Worm (Caenorhabditis elegans): ENCODE results near the gene C17C3.6.
A peak's percentile ranks its signal among the peaks of the same experiment; 100 is the strongest.

Gene C17C3.6

ce11 chrII:5553531-5553930, 3.7 kb downstream of the C17C3.6 start:
- TF ChIP-seq lin-39 (tag; optimal IDR thresholded peaks at IDR 0.05) (no peak), nhr-77 (tag; optimal IDR thresholded peaks at IDR 0.05) (no peak), daf-16 (GFP tag; optimal IDR thresholded peaks at IDR 0.05) (no peak), daf-16 (tag; optimal IDR thresholded peaks at IDR 0.05) (peak; percentile 90), hlh-30 (tag; optimal IDR thresholded peaks at IDR 0.05; ENCODE audit: insufficient read depth) (peak; percentile 69), vab-7 (GFP tag; IDR thresholded peaks at IDR 0.05) (no peak), dve-1 (tag; optimal IDR thresholded peaks at IDR 0.05; ENCODE audit: insufficient read depth) (peak; percentile 71), unc-39 (tag; optimal IDR thresholded peaks at IDR 0.05) (no peak), mxl-2 (GFP tag; conservative IDR thresholded peaks at IDR 0.05) (peak; percentile 47; the same call in 1 of the 2 replicates), nhr-28 (tag; optimal IDR thresholded peaks at IDR 0.05) (peak; percentile 44), mdl-1 (tag; optimal IDR thresholded peaks at IDR 0.05) (peak in 1 of 2 experiments; percentile 23), hlh-11 (tag; optimal IDR thresholded peaks at IDR 0.05) (peak; percentile 60), dmd-6 (GFP tag; IDR thresholded peaks at IDR 0.05) (peak; percentile 53), pqm-1 (tag; optimal IDR thresholded peaks at IDR 0.05) (peak; percentile 52)

- TF ChIP-seq ama-1 (optimal IDR thresholded peaks at IDR 0.05) (no peak), ZK546.5 (tag; optimal IDR thresholded peaks at IDR 0.05) (no peak), gei-8 (GFP tag; optimal IDR thresholded peaks at IDR 0.05) (no peak), Y105C5A.15 (GFP tag; IDR thresholded peaks at IDR 0.05) (no peak)
Observed at ce11 chrII:5554317-5554716, 4.5 kb downstream of the C17C3.6 start, which contains the start of gene ins-12. Gene ins-12 (plus strand): TSS chrII:5554617.

ce11 chrII:5554788-5555187, 4.9 kb downstream of the C17C3.6 start:
- peak; percentile 85 for TF ChIP-seq dmd-6 (GFP tag; IDR thresholded peaks at IDR 0.05)
- no peak for TF ChIP-seq nhr-48 (tag; optimal IDR thresholded peaks at IDR 0.05)
- no peak for TF ChIP-seq daf-16 (GFP tag; optimal IDR thresholded peaks at IDR 0.05)
- TF ChIP-seq daf-16 (tag; optimal IDR thresholded peaks at IDR 0.05), result peak; percentile 51
- no peak for TF ChIP-seq nhr-11 (tag; optimal IDR thresholded peaks at IDR 0.05)
- no peak for TF ChIP-seq gei-8 (GFP tag; optimal IDR thresholded peaks at IDR 0.05)
- peak; percentile 19 for TF ChIP-seq dve-1 (tag; optimal IDR thresholded peaks at IDR 0.05; ENCODE audit: insufficient read depth)

- TF ChIP-seq daf-16 (GFP tag; optimal IDR thresholded peaks at IDR 0.05) (no peak), daf-16 (tag; optimal IDR thresholded peaks at IDR 0.05) (peak; percentile 47), dmd-6 (GFP tag; IDR thresholded peaks at IDR 0.05) (no peak), nhr-102 (tag; optimal IDR thresholded peaks at IDR 0.05) (peak; percentile 22), unc-62 (GFP tag; optimal IDR thresholded peaks at IDR 0.05 in 1 of 2) (peak in 1 of 2 experiments; percentile 2), unc-62 (tag; optimal IDR thresholded peaks at IDR 0.05) (no peak), ceh-32 (tag; optimal IDR thresholded peaks at IDR 0.05; ENCODE audit: poor library complexity) (no peak), dve-1 (tag; optimal IDR thresholded peaks at IDR 0.05; ENCODE audit: insufficient read depth) (peak; percentile 21)
Observed at ce11 chrII:5555522-5555921, 5.7 kb downstream of the C17C3.6 start.

- no peak for TF ChIP-seq mdt-29 (GFP tag; IDR thresholded peaks at IDR 0.05)
- TF ChIP-seq unc-39 (tag; optimal IDR thresholded peaks at IDR 0.05), result no peak
- TF ChIP-seq hlh-30 (tag; optimal IDR thresholded peaks at IDR 0.05; ENCODE audit: insufficient read depth), result no peak
- no peak for TF ChIP-seq egl-43 (GFP tag; IDR thresholded peaks at IDR 0.05)
Observed at ce11 chrII:5556431-5556830, 6.6 kb downstream of the C17C3.6 start, which contains the start of gene ins-11. Gene ins-11 (plus strand): TSS chrII:5556731.

- TF ChIP-seq hlh-30 (tag; optimal IDR thresholded peaks at IDR 0.05; ENCODE audit: insufficient read depth), result peak; percentile 59
- no peak for TF ChIP-seq madf-5 (GFP tag; IDR thresholded peaks at IDR 0.05)
- no peak for TF ChIP-seq ztf-7 (tag; optimal IDR thresholded peaks at IDR 0.05)
- peak; percentile 67 for TF ChIP-seq dmd-6 (GFP tag; IDR thresholded peaks at IDR 0.05)
- TF ChIP-seq lin-39 (tag; optimal IDR thresholded peaks at IDR 0.05), result no peak
- no peak for TF ChIP-seq daf-16 (GFP tag; optimal IDR thresholded peaks at IDR 0.05)
- TF ChIP-seq daf-16 (tag; optimal IDR thresholded peaks at IDR 0.05), result peak; percentile 79
- no peak for TF ChIP-seq aly-2 (tag; optimal IDR thresholded peaks at IDR 0.05)
- peak; percentile 60 for TF ChIP-seq nhr-77 (tag; optimal IDR thresholded peaks at IDR 0.05)
- no peak for TF ChIP-seq unc-39 (tag; optimal IDR thresholded peaks at IDR 0.05)
- TF ChIP-seq pqm-1 (tag; optimal IDR thresholded peaks at IDR 0.05), result peak; percentile 73
- peak; percentile 83 for TF ChIP-seq dve-1 (tag; optimal IDR thresholded peaks at IDR 0.05; ENCODE audit: insufficient read depth)
- TF ChIP-seq nhr-28 (tag; optimal IDR thresholded peaks at IDR 0.05), result peak; percentile 6
- peak; percentile 48 for TF ChIP-seq hlh-11 (tag; optimal IDR thresholded peaks at IDR 0.05)
- TF ChIP-seq lin-1 (GFP tag; IDR thresholded peaks at IDR 0.05), result 0 out of 2 replicates have a peak, but pooled peaks have one; percentile 25
- TF ChIP-seq mdl-1 (tag; optimal IDR thresholded peaks at IDR 0.05), result peak in 1 of 2 experiments; percentile 34
Observed at ce11 chrII:5557134-5557533, 7.3 kb downstream of the C17C3.6 start.

All from whole organism, L4 larva.